Worm (Caenorhabditis elegans): ENCODE results near the gene srh-284.

Gene srh-284

DNA sequence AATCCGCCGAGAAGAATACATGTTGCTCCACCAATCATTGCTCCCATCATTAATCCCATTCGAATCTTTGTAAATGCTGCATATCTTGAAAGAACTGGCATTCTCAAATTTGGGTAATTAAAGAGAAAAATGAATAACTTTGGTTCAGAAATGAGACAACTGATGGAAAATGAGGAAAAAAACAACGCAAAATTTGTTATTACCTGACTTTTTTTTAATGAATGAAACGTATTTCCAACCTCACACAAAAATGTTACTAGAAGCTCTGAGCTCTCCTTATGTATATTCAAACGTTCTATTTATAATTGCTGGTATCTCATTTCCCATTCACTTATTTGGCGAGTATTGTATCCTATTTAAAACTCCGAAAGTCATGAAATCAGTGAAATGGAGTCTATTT is 35.2 kb downstream of the srh-284 start, which contains the start of the genes Y94A7B.11 and srh-292:
Gene Y94A7B.11 (minus strand): TSS at position 101 of the 400 bp plus-strand sequence.
Gene srh-292 (plus strand): TSS at position 251 of the 400 bp plus-strand sequence.
- TF ChIP-seq unc-39 (tag; optimal IDR thresholded peaks at IDR 0.05) (no peak), C34F6.9 (tag; optimal IDR thresholded peaks at IDR 0.05) (no peak), crh-2 (tag; optimal IDR thresholded peaks at IDR 0.05) (no peak), nhr-6 (tag; optimal IDR thresholded peaks at IDR 0.05) (no peak), lin-11 (tag; optimal IDR thresholded peaks at IDR 0.05) (no peak), egl-27 (tag; optimal IDR thresholded peaks at IDR 0.05) (no peak), nhr-21 (tag; optimal IDR thresholded peaks at IDR 0.05) (no peak), lsy-2 (tag; optimal IDR thresholded peaks at IDR 0.05) (no peak), nhr-129 (tag; optimal IDR thresholded peaks at IDR 0.05) (no peak), nhr-11 (tag; optimal IDR thresholded peaks at IDR 0.05) (no peak), R02D3.7 (tag; optimal IDR thresholded peaks at IDR 0.05) (no peak), sem-4 (tag; optimal IDR thresholded peaks at IDR 0.05) (no peak), unc-55 (GFP tag; optimal IDR thresholded peaks at IDR 0.05) (no peak), sma-3 (GFP tag; optimal IDR thresholded peaks at IDR 0.05) (no peak), unc-62 (GFP tag; optimal IDR thresholded peaks at IDR 0.05) (no peak), nhr-10 (tag; optimal IDR thresholded peaks at IDR 0.05) (no peak), sma-9 (GFP tag; optimal IDR thresholded peaks at IDR 0.05) (no peak), sma-9 (tag; optimal IDR thresholded peaks at IDR 0.05) (no peak)

DNA sequence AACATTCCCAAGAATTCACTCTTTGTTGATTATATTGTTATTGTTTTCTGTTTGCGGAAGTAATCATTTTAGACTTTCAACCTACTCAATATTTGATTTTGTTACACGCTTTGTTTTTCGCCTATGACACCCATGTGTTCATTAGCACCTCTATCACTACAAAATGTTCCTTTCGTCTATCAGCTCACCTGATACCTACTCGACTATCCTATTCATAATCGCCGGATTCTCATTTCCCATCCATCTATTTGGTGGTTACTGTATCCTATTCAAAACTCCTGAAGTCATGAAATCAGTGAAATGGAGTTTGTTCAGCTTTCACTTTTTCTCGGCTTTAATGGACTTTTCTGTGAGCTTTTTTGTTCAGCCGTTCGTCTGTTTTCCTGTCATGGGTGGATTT is 38.0 kb downstream of the srh-284 start, which contains the start of gene srh-291:
Gene srh-291 (plus strand): TSS at position 301 of the 400 bp plus-strand sequence.
- no peak for TF ChIP-seq nhr-129 (tag; optimal IDR thresholded peaks at IDR 0.05)
- no peak for TF ChIP-seq ama-1 (optimal IDR thresholded peaks at IDR 0.05)
- no peak for TF ChIP-seq egl-27 (tag; optimal IDR thresholded peaks at IDR 0.05)
- TF ChIP-seq nhr-12 (tag; optimal IDR thresholded peaks at IDR 0.05), result no peak
- no peak for TF ChIP-seq elt-3 (tag; optimal IDR thresholded peaks at IDR 0.05)
- no peak for TF ChIP-seq nhr-11 (tag; optimal IDR thresholded peaks at IDR 0.05)
- no peak for TF ChIP-seq lin-11 (tag; optimal IDR thresholded peaks at IDR 0.05)
- no peak for TF ChIP-seq lin-39 (tag; optimal IDR thresholded peaks at IDR 0.05)
- no peak for TF ChIP-seq ZK546.5 (tag; optimal IDR thresholded peaks at IDR 0.05)
- TF ChIP-seq unc-62 (GFP tag; optimal IDR thresholded peaks at IDR 0.05), result no peak
- no peak for TF ChIP-seq nhr-77 (tag; optimal IDR thresholded peaks at IDR 0.05)
- TF ChIP-seq mab-5 (tag; optimal IDR thresholded peaks at IDR 0.05), result no peak
- no peak for TF ChIP-seq Y55F3AM.14 (GFP tag; optimal IDR thresholded peaks at IDR 0.05)
- TF ChIP-seq blmp-1 (tag; optimal IDR thresholded peaks at IDR 0.05; ENCODE audit: insufficient read depth), result no peak
- no peak for TF ChIP-seq ztf-11 (tag; optimal IDR thresholded peaks at IDR 0.05)
- TF ChIP-seq C34F6.9 (tag; optimal IDR thresholded peaks at IDR 0.05), result no peak

DNA sequence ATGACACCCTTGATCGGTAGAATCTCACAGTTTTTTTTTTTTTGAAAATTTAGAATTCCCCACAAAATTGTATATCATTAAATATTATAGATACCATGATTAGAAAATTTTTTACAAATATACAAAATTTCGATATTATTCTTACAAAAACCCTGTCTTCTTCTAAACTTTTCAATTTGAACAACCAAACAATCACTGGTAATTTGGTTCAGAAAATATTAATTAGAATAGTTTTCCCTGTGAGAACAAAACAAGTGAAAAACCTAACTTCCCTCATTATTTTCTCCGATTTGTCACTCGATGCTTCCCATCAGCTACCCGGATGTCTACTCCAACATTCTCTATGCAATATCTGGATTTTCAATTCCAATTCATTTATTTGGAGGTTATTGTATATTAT is 42.7 kb downstream of the srh-284 start, which contains the start of gene srh-296:
Gene srh-296 (plus strand): TSS at position 301 of the 400 bp plus-strand sequence.
- no peak for TF ChIP-seq peb-1 (tag; optimal IDR thresholded peaks at IDR 0.05)
- no peak for TF ChIP-seq nhr-6 (tag; optimal IDR thresholded peaks at IDR 0.05)
- TF ChIP-seq nhr-21 (tag; optimal IDR thresholded peaks at IDR 0.05), result no peak
- no peak for TF ChIP-seq blmp-1 (tag; optimal IDR thresholded peaks at IDR 0.05; ENCODE audit: insufficient read depth)
- no peak for TF ChIP-seq mdl-1 (tag; optimal IDR thresholded peaks at IDR 0.05)
- no peak for TF ChIP-seq ama-1 (optimal IDR thresholded peaks at IDR 0.05)
- no peak for TF ChIP-seq nhr-11 (tag; optimal IDR thresholded peaks at IDR 0.05)
- no peak for TF ChIP-seq sma-3 (GFP tag; optimal IDR thresholded peaks at IDR 0.05)
- no peak for TF ChIP-seq elt-3 (tag; optimal IDR thresholded peaks at IDR 0.05)
- no peak for TF ChIP-seq F13H6.1 (tag; optimal IDR thresholded peaks at IDR 0.05)
- no peak for TF ChIP-seq nhr-129 (tag; optimal IDR thresholded peaks at IDR 0.05)
- TF ChIP-seq mbf-1 (tag; optimal IDR thresholded peaks at IDR 0.05), result no peak
- TF ChIP-seq skn-1 (tag; optimal IDR thresholded peaks at IDR 0.05), result no peak
- TF ChIP-seq ztf-1 (GFP tag; conservative IDR thresholded peaks at IDR 0.05), result no peak

DNA sequence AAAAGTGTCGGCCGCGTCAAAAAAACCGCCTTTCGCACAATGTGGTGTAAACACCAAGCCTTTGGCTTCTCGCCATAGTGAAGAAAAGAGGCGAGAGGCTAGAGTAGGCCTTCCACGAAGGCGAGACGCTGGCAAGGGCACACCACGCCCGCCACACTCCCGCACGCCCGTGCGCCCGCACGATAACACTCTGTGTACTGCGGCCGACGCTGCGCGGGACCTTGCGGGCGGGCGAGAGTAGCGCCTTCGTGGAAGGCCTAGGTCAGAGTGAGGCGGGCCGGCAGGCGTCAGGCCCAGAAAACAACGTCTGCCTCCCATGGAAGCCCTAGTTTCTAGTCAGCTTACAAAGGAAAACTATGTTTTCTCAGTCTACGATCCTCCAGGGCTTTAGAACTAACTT is 44.8 kb downstream of the srh-284 start:
- TF ChIP-seq R02D3.7 (tag; optimal IDR thresholded peaks at IDR 0.05) (no peak), gmeb-1 (tag; optimal IDR thresholded peaks at IDR 0.05) (no peak), blmp-1 (tag; optimal IDR thresholded peaks at IDR 0.05; ENCODE audit: insufficient read depth) (no peak), snpc-4 (tag; optimal IDR thresholded peaks at IDR 0.05) (no peak), zag-1 (tag; optimal IDR thresholded peaks at IDR 0.05) (no peak), crh-2 (tag; optimal IDR thresholded peaks at IDR 0.05) (no peak), sem-4 (tag; optimal IDR thresholded peaks at IDR 0.05) (no peak)
